Fruit fly (Drosophila melanogaster) whole organism, embryonic: ENCODE data around the gene CG7879.
A peak's percentile ranks its signal among the peaks of the same experiment; 100 is the strongest.

Experiments
- Abd-B ChIP-seq: fragments of 200-800 bp; sonication (Bioruptor generic); optimal IDR thresholded peaks from 2 replicates; lab custom pipeline; 2018; ENCODE audit warnings: missing biosample characterization, mild to moderate bottlenecking, missing genetic modification characterization, moderate library complexity
- Atf3 ChIP-seq: fragments of 200-800 bp; sonication (Bioruptor generic); optimal IDR thresholded peaks from 3 replicates; lab custom pipeline; 2016; ENCODE audit warnings: missing biosample characterization, missing genetic modification characterization
- Awh ChIP-seq: fragments of 200-800 bp; sonication (Bioruptor generic); IDR thresholded peaks from 2 replicates; pipeline ENCODE4, ENCODE4 v1.3.6; 2022; ENCODE audit warnings: missing biosample characterization, missing genetic modification characterization
- CG10462 ChIP-seq: fragments of 200-800 bp; sonication (Bioruptor generic); optimal IDR thresholded peaks from 2 replicates; lab custom pipeline; 2016; ENCODE audit warnings: missing biosample characterization, missing genetic modification characterization
- CG10979 ChIP-seq: fragments of 200-800 bp; sonication (Bioruptor generic); optimal IDR thresholded peaks from 2 replicates; lab custom pipeline; 2018; ENCODE audit warnings: missing biosample characterization, mild to moderate bottlenecking, missing genetic modification characterization, moderate library complexity
- CG11398 ChIP-seq: fragments of 200-800 bp; sonication (Bioruptor generic); optimal IDR thresholded peaks from 2 replicates; lab custom pipeline; 2016; ENCODE audit warnings: missing biosample characterization, missing genetic modification characterization
- CG12219 ChIP-seq: fragments of 200-800 bp; sonication (Bioruptor generic); optimal IDR thresholded peaks from 3 replicates; lab custom pipeline; 2018; ENCODE audit warnings: missing biosample characterization, mild to moderate bottlenecking, missing genetic modification characterization
- CG12391 ChIP-seq: fragments of 200-800 bp; sonication (Bioruptor generic); optimal IDR thresholded peaks from 3 replicates; lab custom pipeline; 2018; ENCODE audit warnings: missing biosample characterization, mild to moderate bottlenecking, missing genetic modification characterization, moderate library complexity
- CG14050 ChIP-seq: fragments of 200-800 bp; sonication (Bioruptor generic); IDR thresholded peaks from 3 replicates; pipeline ENCODE4 v1.3.6; 2022; ENCODE audit warnings: missing biosample characterization, missing genetic modification characterization
- CG16815 ChIP-seq: fragments of 200-800 bp; sonication (Bioruptor generic); optimal IDR thresholded peaks from 3 replicates; lab custom pipeline; 2017; ENCODE audit warnings: missing biosample characterization, mild to moderate bottlenecking, missing genetic modification characterization
- CG18011 ChIP-seq: fragments of 200-800 bp; sonication (Bioruptor generic); optimal IDR thresholded peaks from 2 replicates; lab custom pipeline; 2017; ENCODE audit warnings: missing biosample characterization, missing genetic modification characterization, mild to moderate bottlenecking, moderate library complexity, missing genotype
- CG18764 ChIP-seq: fragments of 200-800 bp; sonication (Bioruptor generic); optimal IDR thresholded peaks from 3 replicates; lab custom pipeline; 2016; ENCODE audit warnings: missing biosample characterization, missing genetic modification characterization
- CG32772 ChIP-seq: fragments of 200-800 bp; sonication (Bioruptor generic); IDR thresholded peaks from 2 replicates; pipeline ENCODE4 v1.3.6; 2022; ENCODE audit warnings: missing biosample characterization, missing genetic modification characterization
- CG3726 ChIP-seq: fragments of 200-800 bp; sonication (Bioruptor generic); IDR thresholded peaks from 3 replicates; pipeline ENCODE4, ENCODE4 v1.3.6; 2022; ENCODE audit warnings: missing biosample characterization, missing genetic modification characterization
- CG4854 ChIP-seq: fragments of 200-800 bp; sonication (Bioruptor generic); optimal IDR thresholded peaks from 2 replicates; lab custom pipeline; 2016; ENCODE audit warnings: missing biosample characterization, missing genetic modification characterization, inconsistent platforms
- CG5180 ChIP-seq: fragments of 200-800 bp; sonication (Bioruptor generic); optimal IDR thresholded peaks from 3 replicates; lab custom pipeline; 2017; ENCODE audit warnings: missing biosample characterization, missing genetic modification characterization, mild to moderate bottlenecking, moderate library complexity, missing genetic modification reagents
- CG7357 ChIP-seq: fragments of 200-800 bp; sonication (Bioruptor generic); IDR thresholded peaks from 3 replicates; pipeline ENCODE4 v1.3.6; 2022; ENCODE audit warnings: missing biosample characterization, missing genetic modification characterization
- CG7556 ChIP-seq: fragments of 200-800 bp; sonication (Bioruptor generic); optimal IDR thresholded peaks from 2 replicates; lab custom pipeline; 2017; ENCODE audit warnings: missing biosample characterization, mild to moderate bottlenecking, missing genetic modification characterization
- CG7839 ChIP-seq: fragments of 200-800 bp; sonication (Bioruptor generic); optimal IDR thresholded peaks from 3 replicates; lab custom pipeline; 2018; ENCODE audit warnings: missing biosample characterization, mild to moderate bottlenecking, missing genetic modification characterization, moderate library complexity
- CG8290 ChIP-seq, 3 experiments: fragments of 200-800 bp; sonication (Bioruptor generic); optimal IDR thresholded peaks; 2 replicates each; lab custom pipeline; 2016 to 2019; ENCODE audit warnings: missing biosample characterization in 3 of 3, missing genetic modification characterization in 3 of 3, mild to moderate bottlenecking in 2 of 3, moderate library complexity in 1 of 3
- CG8765 ChIP-seq: fragments of 200-800 bp; sonication (Bioruptor generic); IDR thresholded peaks from 2 replicates; pipeline ENCODE4 v1.3.6; 2022; ENCODE audit warnings: missing biosample characterization, missing genetic modification characterization
- Dll ChIP-seq: fragments of 200-800 bp; sonication (Bioruptor generic); IDR thresholded peaks from 4 replicates; pipeline ENCODE4 v1.3.6; 2022; ENCODE audit warnings: missing biosample characterization, missing genetic modification characterization; ENCODE audit not compliant: partially characterized antibody
- Doc3 ChIP-seq: fragments of 200-800 bp; sonication (Bioruptor generic); IDR thresholded peaks from 3 replicates; pipeline ENCODE4 v1.3.6; 2022; ENCODE audit warnings: missing biosample characterization, missing genetic modification characterization; ENCODE audit not compliant: partially characterized antibody
- E2f1 ChIP-seq: fragments of 200-800 bp; sonication (Bioruptor generic); IDR thresholded peaks from 2 replicates; pipeline ENCODE4 v1.3.6; 2022; ENCODE audit warnings: missing biosample characterization, missing genetic modification characterization
- GATAe ChIP-seq: fragments of 200-800 bp; sonication (Bioruptor generic); conservative IDR thresholded peaks from 2 replicates; pipeline ENCODE4 v1.3.6; 2022; ENCODE audit warnings: missing biosample characterization, missing genetic modification characterization
- HmgZ ChIP-seq: fragments of 200-800 bp; sonication (Bioruptor generic); optimal IDR thresholded peaks from 2 replicates; lab custom pipeline; 2018; ENCODE audit warnings: missing biosample characterization, mild to moderate bottlenecking, missing genetic modification characterization
- Hsf ChIP-seq: fragments of 200-800 bp; sonication (Bioruptor generic); optimal IDR thresholded peaks from 3 replicates; lab custom pipeline; 2016; ENCODE audit warnings: missing biosample characterization, missing genetic modification characterization
- Lim3 ChIP-seq: fragments of 200-800 bp; sonication (Bioruptor generic); IDR thresholded peaks from 2 replicates; pipeline ENCODE4 v1.3.6; 2022; ENCODE audit warnings: missing biosample characterization, missing genetic modification characterization
- Max ChIP-seq: fragments of 200-800 bp; sonication (Bioruptor generic); optimal IDR thresholded peaks from 2 replicates; lab custom pipeline; 2016; ENCODE audit warnings: missing biosample characterization, mild to moderate bottlenecking, missing genetic modification characterization
- Neu2 ChIP-seq: fragments of 200-800 bp; sonication (Bioruptor generic); optimal IDR thresholded peaks from 3 replicates; lab custom pipeline; 2016; ENCODE audit warnings: missing biosample characterization, missing genetic modification characterization, borderline replicate concordance
- Nf-YA ChIP-seq: fragments of 200-800 bp; sonication (Bioruptor generic); IDR thresholded peaks from 2 replicates; pipeline ENCODE4 v1.3.6; 2022; ENCODE audit warnings: missing biosample characterization, missing genetic modification characterization
- Spps ChIP-seq: fragments of 200-800 bp; sonication (Bioruptor generic); optimal IDR thresholded peaks from 2 replicates; lab custom pipeline; 2018; ENCODE audit warnings: missing biosample characterization, mild to moderate bottlenecking, missing genetic modification characterization
- al ChIP-seq: fragments of 200-800 bp; sonication (Bioruptor generic); IDR thresholded peaks from 2 replicates; pipeline ENCODE4 v1.3.6; 2022; ENCODE audit warnings: missing biosample characterization, missing genetic modification characterization
- bcd ChIP-seq: fragments of 200-800 bp; sonication (Bioruptor generic); optimal IDR thresholded peaks from 2 replicates; lab custom pipeline; 2017; ENCODE audit warnings: missing biosample characterization, mild to moderate bottlenecking, missing genetic modification characterization
- cg ChIP-seq: fragments of 200-800 bp; sonication (Bioruptor generic); optimal IDR thresholded peaks from 3 replicates; lab custom pipeline; 2019; ENCODE audit warnings: missing biosample characterization, mild to moderate bottlenecking, missing genetic modification characterization, moderate library complexity
- esg ChIP-seq: fragments of 200-800 bp; sonication (Bioruptor generic); conservative IDR thresholded peaks from 2 replicates; pipeline ENCODE4 v1.3.6; 2022; ENCODE audit warnings: missing biosample characterization, missing genetic modification characterization
- hkb ChIP-seq, 2 experiments: fragments of 200-800 bp in 1 of 2; fragments of >200 bp in 1 of 2; sonication (Bioruptor generic) in 1 of 2; IDR thresholded peaks in 1 of 2; optimal IDR thresholded peaks in 1 of 2; 2 replicates each; pipeline versions ENCODE4 v1.3.6 to Lab custom; 2017 to 2022; ENCODE audit warnings: missing biosample characterization in 1 of 2, missing genetic modification characterization in 1 of 2
- hth ChIP-seq: fragments of >200 bp; optimal IDR thresholded peaks from 2 replicates; lab custom pipeline; 2017; ENCODE audit warnings: inconsistent platforms
- knrl ChIP-seq: fragments of 200-800 bp; sonication (Bioruptor generic); IDR thresholded peaks from 3 replicates; pipeline ENCODE4 v1.3.6; 2022; ENCODE audit warnings: missing biosample characterization, missing genetic modification characterization; ENCODE audit not compliant: partially characterized antibody
- ro ChIP-seq: fragments of 200-800 bp; sonication (Bioruptor generic); IDR thresholded peaks from 2 replicates; pipeline ENCODE4 v1.3.6; 2022; ENCODE audit warnings: missing biosample characterization, missing genetic modification characterization
- schlank ChIP-seq: fragments of 200-800 bp; sonication (Bioruptor generic); optimal IDR thresholded peaks from 2 replicates; lab custom pipeline; 2018; ENCODE audit warnings: missing biosample characterization, mild to moderate bottlenecking, missing genetic modification characterization
- sens ChIP-seq: fragments of 200-800 bp; sonication (Bioruptor generic); peaks from one replicate; lab custom pipeline; 2016; ENCODE audit warnings: missing biosample characterization, missing genetic modification characterization
- sim ChIP-seq: fragments of 200-800 bp; sonication (Bioruptor generic); IDR thresholded peaks from 2 replicates; pipeline ENCODE4 v1.3.6; 2022; ENCODE audit warnings: missing biosample characterization, missing genetic modification characterization
- slbo ChIP-seq: fragments of 200-800 bp; sonication (Bioruptor generic); IDR thresholded peaks from 2 replicates; pipeline ENCODE4 v1.3.6; 2022; ENCODE audit warnings: missing biosample characterization, missing genetic modification characterization
- ssp ChIP-seq: fragments of 200-800 bp; sonication (Bioruptor generic); IDR thresholded peaks from 2 replicates; pipeline ENCODE4 v1.3.6; 2022; ENCODE audit warnings: missing biosample characterization, missing genetic modification characterization
- stc ChIP-seq: fragments of 200-800 bp; sonication (Bioruptor generic); IDR thresholded peaks from 2 replicates; pipeline ENCODE4 v1.3.6; 2022; ENCODE audit warnings: missing biosample characterization, missing genetic modification characterization
- toy ChIP-seq: fragments of 200-800 bp; sonication (Bioruptor generic); IDR thresholded peaks from 2 replicates; pipeline ENCODE4 v1.3.6; 2022; ENCODE audit warnings: missing biosample characterization, missing genetic modification characterization
- zf30C ChIP-seq: fragments of 200-800 bp; sonication (Bioruptor generic); optimal IDR thresholded peaks from 3 replicates; lab custom pipeline; 2018; ENCODE audit warnings: missing biosample characterization, mild to moderate bottlenecking, missing genetic modification characterization
- zfh1 ChIP-seq: fragments of 200-800 bp; sonication (Bioruptor generic); IDR thresholded peaks from 3 replicates; pipeline ENCODE4 v1.3.6; 2022; ENCODE audit warnings: missing biosample characterization, missing genetic modification characterization

Gene CG7879

dm6 chr3L:1587140-1587849, 18.9 kb upstream of the CG7879 start (continued):
- TF ChIP-seq E2f1 (peak; percentile 82), hkb (optimal IDR thresholded peaks at IDR 0.05; lab: Kevin White, UChicago) (no peak), hkb (GFP tag; IDR thresholded peaks at IDR 0.05; lab: Robert Waterston, UW) (peak; percentile 91), CG12391 (tag; lab: Kevin White, UChicago) (peak; percentile 62), GATAe (GFP tag; lab: Robert Waterston, UW) (peak; percentile 64; the same call in 1 of the 2 replicates), CG14050 (GFP tag; lab: Robert Waterston, UW) (peak; percentile 69), toy (peak; percentile 82), CG10462 (GFP tag; lab: Kevin White, UChicago) (peak; percentile 45), Spps (tag; lab: Kevin White, UChicago) (peak; percentile 18), ro (GFP tag; lab: Robert Waterston, UW) (peak; percentile 55; the same call in 1 of the 2 replicates), CG8290 (GFP tag; optimal IDR thresholded peaks at IDR 0.05; lab: Kevin White, UChicago) (peak; percentile 69), CG8290 (tag; optimal IDR thresholded peaks at IDR 0.05; lab: Kevin White, UChicago) (peak in 1 of 2 experiments; percentile 97), Nf-YA (GFP tag; lab: Robert Waterston, UW) (peak; percentile 73), bcd (GFP tag; lab: Kevin White, UChicago) (peak; percentile 75), stc (peak; percentile 80), zfh1 (GFP tag; lab: Robert Waterston, UW) (peak; percentile 86), CG5180 (GFP tag; lab: Kevin White, UChicago) (peak; percentile 51), Atf3 (GFP tag; lab: Kevin White, UChicago) (peak; percentile 52), schlank (tag; lab: Kevin White, UChicago) (peak; percentile 74), CG8765 (GFP tag; lab: Robert Waterston, UW) (peak; percentile 60; the same call in 1 of the 2 replicates), Neu2 (GFP tag; lab: Kevin White, UChicago) (no peak), CG7357 (peak; percentile 72), Hsf (peak; percentile 72), CG11398 (GFP tag; lab: Kevin White, UChicago) (peak; percentile 74), CG10979 (tag; lab: Kevin White, UChicago) (peak; percentile 74), al (GFP tag; lab: Robert Waterston, UW) (peak; percentile 81), CG7556 (peak; percentile 61), zf30C (GFP tag; lab: Kevin White, UChicago) (no peak), cg (GFP tag; lab: Kevin White, UChicago) (no peak), Awh (peak; percentile 84), Dll (no peak), knrl (GFP tag; lab: Robert Waterston, UW) (no peak), ssp (peak; percentile 78), slbo (peak; percentile 95), hth (lab: Kevin White, UChicago) (no peak), HmgZ (tag; lab: Kevin White, UChicago) (peak; percentile 82), Lim3 (GFP tag; lab: Robert Waterston, UW) (peak; percentile 48; the same call in 1 of the 2 replicates), esg (GFP tag; lab: Robert Waterston, UW) (peak; percentile 86), CG18011 (peak; percentile 27), CG3726 (peak; percentile 84), CG12219 (peak; percentile 76), CG7839 (peak; percentile 93), Doc3 (GFP tag; lab: Robert Waterston, UW) (0 out of 3 replicates have a peak, but pooled peaks have one; percentile 26), sens (peak; percentile 93), CG18764 (GFP tag; lab: Kevin White, UChicago) (peak; percentile 77), Abd-B (GFP tag; lab: Kevin White, UChicago) (peak; percentile 78), CG4854 (peak; percentile 79), Max (GFP tag; lab: Kevin White, UChicago) (peak; percentile 73), CG16815 (GFP tag; lab: Kevin White, UChicago) (peak; percentile 42), sim (GFP tag; lab: Robert Waterston, UW) (peak; percentile 79; the same call in 1 of the 2 replicates), CG32772 (GFP tag; lab: Robert Waterston, UW) (peak; percentile 86)
